Fruit fly (Drosophila melanogaster): ENCODE results near the gene fax.

- TF ChIP-seq CG33017 (tag; optimal IDR thresholded peaks at IDR 0.05) (no peak), tj (GFP tag; optimal IDR thresholded peaks at IDR 0.05) (no peak), CG11617 (GFP tag; optimal IDR thresholded peaks at IDR 0.05) (no peak), Clk (GFP tag; optimal IDR thresholded peaks at IDR 0.05) (no peak)
These were observed 42.1 kb downstream of the fax start, which contains the start of gene CG18814 for dm6 chr3L:16369526-16369925.

All from whole organism, adult.